Worm (Caenorhabditis elegans) whole organism, L1 larva: ENCODE measurements around the gene srlf-11.

Source experiments
- C04F5.9 ChIP-seq: sonication (generic microtip); optimal IDR thresholded peaks from 2 replicates; lab custom pipeline; 2016; ENCODE audit warnings: missing genetic modification characterization, missing compliant biosample characterization
- C16A3.4 ChIP-seq: fragments of 150-350 bp; optimal IDR thresholded peaks from 2 replicates; lab custom pipeline; 2014; ENCODE audit warnings: missing biosample characterization, missing genetic modification characterization
- C34B4.2 ChIP-seq: sonication (generic microtip); optimal IDR thresholded peaks from 2 replicates; lab custom pipeline; 2017; ENCODE audit warnings: mild to moderate bottlenecking, missing genetic modification characterization, missing compliant biosample characterization
- alr-1 ChIP-seq: fragments of 200-800 bp; sonication (Bioruptor generic); optimal IDR thresholded peaks from 2 replicates; lab custom pipeline; 2018; ENCODE audit warnings: borderline replicate concordance, mild to moderate bottlenecking, missing genetic modification characterization, missing compliant biosample characterization
- blmp-1 ChIP-seq: fragments of 150-350 bp; optimal IDR thresholded peaks from 2 replicates; lab custom pipeline; 2014; ENCODE audit warnings: missing biosample characterization, missing genetic modification characterization
- ceh-63 ChIP-seq: fragments of 200-800 bp; sonication (Bioruptor generic); optimal IDR thresholded peaks from 2 replicates; lab custom pipeline; 2018; ENCODE audit warnings: mild to moderate bottlenecking, missing genetic modification characterization, missing compliant biosample characterization
- ceh-8 ChIP-seq: fragments of 200-800 bp; sonication (Bioruptor generic); optimal IDR thresholded peaks from 2 replicates; lab custom pipeline; 2018; ENCODE audit warnings: mild to moderate bottlenecking, missing genetic modification characterization, moderate library complexity, missing compliant biosample characterization
- ceh-82 ChIP-seq, 3 experiments: fragments of 150-350 bp in 1 of 3; sonication (generic microtip) in 2 of 3; optimal IDR thresholded peaks; 2 replicates each; lab custom pipeline; 2014 to 2017; ENCODE audit warnings: missing biosample characterization in 3 of 3, missing genetic modification characterization in 3 of 3
- ces-1 ChIP-seq: fragments of 150-350 bp; optimal IDR thresholded peaks from 2 replicates; lab custom pipeline; 2014; ENCODE audit warnings: missing biosample characterization, missing genetic modification reagents, missing genetic modification characterization
- dpl-1 ChIP-seq, 3 experiments: fragments of 150-350 bp in 2 of 3; sonication (generic microtip) in 1 of 3; optimal IDR thresholded peaks; 2 replicates each; lab custom pipeline; 2014 to 2017; ENCODE audit warnings: missing biosample characterization in 3 of 3, missing genetic modification characterization in 3 of 3, missing genetic modification reagents in 3 of 3
- dsc-1 ChIP-seq: sonication (generic microtip); optimal IDR thresholded peaks from 2 replicates; lab custom pipeline; 2016; ENCODE audit warnings: mild to moderate bottlenecking, missing genetic modification characterization, missing compliant biosample characterization
- efl-3 ChIP-seq: fragments of 200-800 bp; sonication (Bioruptor generic); optimal IDR thresholded peaks from 2 replicates; lab custom pipeline; 2018; ENCODE audit warnings: mild to moderate bottlenecking, missing genetic modification characterization, missing compliant biosample characterization
- egl-13 ChIP-seq: sonication (generic microtip); optimal IDR thresholded peaks from 2 replicates; lab custom pipeline; 2016; ENCODE audit warnings: missing genotype, missing genetic modification reagents, missing genetic modification characterization, missing compliant biosample characterization
- elt-2 ChIP-seq: sonication (generic microtip); optimal IDR thresholded peaks from 2 replicates; lab custom pipeline; 2016; ENCODE audit warnings: missing genetic modification characterization, mild to moderate bottlenecking, inconsistent platforms, missing compliant biosample characterization, missing genetic modification reagents
- fkh-4 ChIP-seq: sonication (generic microtip); optimal IDR thresholded peaks from 2 replicates; lab custom pipeline; 2016; ENCODE audit warnings: missing compliant biosample characterization, missing genetic modification characterization, borderline replicate concordance
- hlh-4 ChIP-seq: sonication (generic microtip); optimal IDR thresholded peaks from 2 replicates; lab custom pipeline; 2016; ENCODE audit warnings: mild to moderate bottlenecking, missing genetic modification characterization, missing compliant biosample characterization
- hpl-2 ChIP-seq: fragments of 150-350 bp; optimal IDR thresholded peaks from 2 replicates; lab custom pipeline; 2014; ENCODE audit warnings: missing biosample characterization, missing genetic modification reagents, missing genetic modification characterization
- irx-1 ChIP-seq: sonication (generic microtip); optimal IDR thresholded peaks from 2 replicates; lab custom pipeline; 2016; ENCODE audit warnings: missing genetic modification characterization, missing compliant biosample characterization
- isw-1 ChIP-seq: fragments of 200-800 bp; sonication (Bioruptor generic); IDR thresholded peaks from 2 replicates; pipeline ENCODE4 v1.3.6; 2022; ENCODE audit warnings: missing genetic modification characterization, missing compliant biosample characterization
- lin-13 ChIP-seq: fragments of 150-350 bp; optimal IDR thresholded peaks from 2 replicates; lab custom pipeline; 2014; ENCODE audit warnings: missing biosample characterization, missing genetic modification reagents, missing genetic modification characterization
- lin-14 ChIP-seq: fragments of 200-800 bp; sonication (Bioruptor generic); optimal IDR thresholded peaks from 2 replicates; lab custom pipeline; 2018; ENCODE audit warnings: mild to moderate bottlenecking, missing genetic modification characterization, moderate library complexity, missing compliant biosample characterization
- lin-15B ChIP-seq: fragments of 150-350 bp; sonication (generic microtip); optimal IDR thresholded peaks from 3 replicates; lab custom pipeline; 2014; ENCODE audit warnings: missing biosample characterization, missing genetic modification characterization
- lin-35 ChIP-seq, 2 experiments: fragments of 150-350 bp; optimal IDR thresholded peaks; 2 replicates each; lab custom pipeline; 2014; ENCODE audit warnings: missing biosample characterization in 2 of 2, missing genetic modification characterization in 2 of 2, missing genetic modification reagents in 2 of 2
- lin-39 ChIP-seq: fragments of 150-350 bp; optimal IDR thresholded peaks from 2 replicates; lab custom pipeline; 2014; ENCODE audit warnings: missing biosample characterization, missing genetic modification reagents, missing genetic modification characterization
- lir-3 ChIP-seq: sonication (generic microtip); optimal IDR thresholded peaks from 2 replicates; lab custom pipeline; 2016; ENCODE audit warnings: mild to moderate bottlenecking, missing genetic modification characterization, moderate library complexity, missing compliant biosample characterization; ENCODE audit not compliant: poor library complexity
- mdl-1 ChIP-seq, 2 experiments: fragments of 150-350 bp; optimal IDR thresholded peaks; 2 replicates each; lab custom pipeline; 2014 to 2017; ENCODE audit warnings: missing biosample characterization in 2 of 2, missing genetic modification characterization in 2 of 2, inconsistent platforms in 1 of 2
- mef-2 ChIP-seq: fragments of 150-350 bp; optimal IDR thresholded peaks from 2 replicates; lab custom pipeline; 2014; ENCODE audit warnings: missing biosample characterization, missing genetic modification characterization
- nhr-11 ChIP-seq: fragments of 150-350 bp; optimal IDR thresholded peaks from 2 replicates; lab custom pipeline; 2014; ENCODE audit warnings: missing biosample characterization, missing genetic modification characterization
- nhr-28 ChIP-seq: fragments of 150-350 bp; optimal IDR thresholded peaks from 2 replicates; lab custom pipeline; 2014; ENCODE audit warnings: missing biosample characterization, missing genetic modification characterization
- nhr-47 ChIP-seq: sonication (generic microtip); optimal IDR thresholded peaks from 2 replicates; lab custom pipeline; 2016; ENCODE audit warnings: mild to moderate bottlenecking, missing genetic modification characterization, moderate library complexity, missing compliant biosample characterization
- nhr-71 ChIP-seq: sonication (generic microtip); optimal IDR thresholded peaks from 2 replicates; lab custom pipeline; 2016; ENCODE audit warnings: mild to moderate bottlenecking, missing genetic modification characterization, moderate library complexity, missing compliant biosample characterization
- nhr-76 ChIP-seq: sonication (generic microtip); optimal IDR thresholded peaks from 2 replicates; lab custom pipeline; 2017; ENCODE audit warnings: missing biosample characterization, missing genetic modification characterization
- nhr-84 ChIP-seq: sonication (generic microtip); optimal IDR thresholded peaks from 2 replicates; lab custom pipeline; 2017; ENCODE audit warnings: missing biosample characterization, missing genetic modification characterization
- nhr-85 ChIP-seq: sonication (generic microtip); peaks from one replicate; lab custom pipeline; 2016; ENCODE audit warnings: missing genetic modification characterization, inconsistent platforms, missing compliant biosample characterization
- nhr-90 ChIP-seq: sonication (generic microtip); optimal IDR thresholded peaks from 2 replicates; lab custom pipeline; 2016; ENCODE audit warnings: mild to moderate bottlenecking, missing genetic modification characterization, missing compliant biosample characterization; ENCODE audit not compliant: poor library complexity
- pag-3 ChIP-seq: sonication (generic microtip); optimal IDR thresholded peaks from 2 replicates; lab custom pipeline; 2017; ENCODE audit warnings: missing genetic modification characterization, mild to moderate bottlenecking, missing compliant biosample characterization, antibody characterized with exemption, borderline replicate concordance; ENCODE audit not compliant: insufficient read depth
- snpc-4 ChIP-seq: fragments of 150-350 bp; optimal IDR thresholded peaks from 2 replicates; lab custom pipeline; 2014; ENCODE audit warnings: missing biosample characterization, missing genetic modification characterization
- snu-23 ChIP-seq: sonication (generic microtip); optimal IDR thresholded peaks from 2 replicates; lab custom pipeline; 2016; ENCODE audit warnings: missing genetic modification characterization, missing compliant biosample characterization
- sox-4 ChIP-seq: sonication (generic microtip); optimal IDR thresholded peaks from 2 replicates; lab custom pipeline; 2016; ENCODE audit warnings: missing genetic modification characterization, missing compliant biosample characterization
- sptf-1 ChIP-seq: fragments of 150-350 bp; optimal IDR thresholded peaks from 2 replicates; lab custom pipeline; 2014; ENCODE audit warnings: missing biosample characterization, missing genetic modification characterization
- sup-37 ChIP-seq: fragments of 200-800 bp; sonication (Bioruptor generic); optimal IDR thresholded peaks from 2 replicates; lab custom pipeline; 2018; ENCODE audit warnings: mild to moderate bottlenecking, missing genetic modification characterization, missing compliant biosample characterization
- swsn-7 ChIP-seq: sonication (generic microtip); optimal IDR thresholded peaks from 2 replicates; lab custom pipeline; 2016; ENCODE audit warnings: missing genetic modification characterization, missing compliant biosample characterization
- tlp-1 ChIP-seq: fragments of 150-350 bp; optimal IDR thresholded peaks from 2 replicates; lab custom pipeline; 2014; ENCODE audit warnings: missing biosample characterization, missing genetic modification characterization
- unc-130 ChIP-seq: fragments of 150-350 bp; optimal IDR thresholded peaks from 2 replicates; lab custom pipeline; 2017; ENCODE audit warnings: missing biosample characterization, missing genetic modification characterization, inconsistent platforms
- unc-62 ChIP-seq: fragments of 150-350 bp; optimal IDR thresholded peaks from 2 replicates; lab custom pipeline; 2014; ENCODE audit warnings: missing biosample characterization, missing genetic modification reagents, missing genetic modification characterization
- unc-86 ChIP-seq: sonication (generic microtip); optimal IDR thresholded peaks from 2 replicates; lab custom pipeline; 2016; ENCODE audit warnings: missing genetic modification characterization, missing compliant biosample characterization
- unc-98 ChIP-seq: fragments of 200-800 bp; sonication (Bioruptor generic); IDR thresholded peaks from 2 replicates; pipeline ENCODE4 v1.3.6; 2022; ENCODE audit warnings: missing genetic modification characterization, missing compliant biosample characterization
- vab-15 ChIP-seq: sonication (generic microtip); optimal IDR thresholded peaks from 2 replicates; lab custom pipeline; 2017; ENCODE audit warnings: missing genotype, mild to moderate bottlenecking, missing genetic modification characterization, missing compliant biosample characterization
- xbp-1 ChIP-seq: sonication (generic microtip); optimal IDR thresholded peaks from 2 replicates; lab custom pipeline; 2016; ENCODE audit warnings: missing genetic modification characterization, missing compliant biosample characterization
- zag-1 ChIP-seq: fragments of 150-350 bp; optimal IDR thresholded peaks from 2 replicates; lab custom pipeline; 2014; ENCODE audit warnings: missing biosample characterization, missing genetic modification characterization
- zip-4 ChIP-seq: fragments of 200-800 bp; sonication (Bioruptor generic); optimal IDR thresholded peaks from 2 replicates; lab custom pipeline; 2018; ENCODE audit warnings: mild to moderate bottlenecking, missing genetic modification characterization, moderate library complexity, missing compliant biosample characterization

Gene srlf-11

ce11 chrIV:10885915-10886314 is at the start of gene srlf-11:
TSS of gene srlf-11 (minus strand) at chrIV:10886015.
- TF ChIP-seq alr-1 (no peak), unc-98 (no peak), unc-62 (GFP tag; lab: Kevin White, UChicago) (no peak), efl-3 (GFP tag; lab: Kevin White, UChicago) (no peak), lin-39 (no peak), nhr-84 (no peak)

- TF ChIP-seq fkh-4 = peak; percentile 88
- TF ChIP-seq lin-35 (GFP tag; optimal IDR thresholded peaks at IDR 0.05; lab: Kevin White, UChicago) = peak; percentile 79 to 86
- TF ChIP-seq ces-1 (GFP tag; lab: Kevin White, UChicago) = no peak
- TF ChIP-seq vab-15 (tag; lab: Kevin White, UChicago) = peak; percentile 80
- peak in 1 of 2 experiments; percentile 96 for TF ChIP-seq mdl-1 (tag; optimal IDR thresholded peaks at IDR 0.05; lab: Kevin White, UChicago)
- no peak for TF ChIP-seq lin-15B
- peak; percentile 30 for TF ChIP-seq hpl-2 (GFP tag; lab: Kevin White, UChicago)
- TF ChIP-seq ceh-82 (tag; optimal IDR thresholded peaks at IDR 0.05; lab: Kevin White, UChicago) = peak; percentile 47 to 84 (median 66)
- TF ChIP-seq snu-23 (GFP tag; lab: Kevin White, UChicago) = peak; percentile 96
- peak; percentile 91 for TF ChIP-seq xbp-1 (tag; lab: Kevin White, UChicago)
- no peak for TF ChIP-seq ceh-63 (GFP tag; lab: Kevin White, UChicago)
- TF ChIP-seq C34B4.2 (tag; lab: Kevin White, UChicago) = no peak
- no peak for TF ChIP-seq pag-3 (tag; lab: Kevin White, UChicago)
- no peak for TF ChIP-seq nhr-76
- peak; percentile 88 for TF ChIP-seq lin-39
- TF ChIP-seq dsc-1 = peak; percentile 99
- peak; percentile 77 for TF ChIP-seq blmp-1 (tag; lab: Kevin White, UChicago)
- TF ChIP-seq zag-1 (tag; lab: Kevin White, UChicago) = no peak
- peak; percentile 78 for TF ChIP-seq sox-4 (tag; lab: Kevin White, UChicago)
- TF ChIP-seq C04F5.9 (tag; lab: Kevin White, UChicago) = peak; percentile 60
- peak; percentile 90 for TF ChIP-seq nhr-11 (tag; lab: Kevin White, UChicago)
- peak; percentile 65 for TF ChIP-seq unc-130 (tag; lab: Kevin White, UChicago)
- peak; percentile 91 for TF ChIP-seq lin-13 (GFP tag; lab: Kevin White, UChicago)
- peak; percentile 76 for TF ChIP-seq irx-1 (tag; lab: Kevin White, UChicago)
- no peak for TF ChIP-seq sptf-1 (tag; lab: Kevin White, UChicago)
- peak; percentile 51 for TF ChIP-seq zip-4 (GFP tag; lab: Kevin White, UChicago)
- no peak for TF ChIP-seq sup-37 (GFP tag; lab: Kevin White, UChicago)
- peak; percentile 77 for TF ChIP-seq C16A3.4 (tag; lab: Kevin White, UChicago)
- no peak for TF ChIP-seq tlp-1 (tag; lab: Kevin White, UChicago)
- TF ChIP-seq elt-2 = peak; percentile 50
- TF ChIP-seq lin-14 (GFP tag; lab: Kevin White, UChicago) = peak; percentile 99
- peak; percentile 43 for TF ChIP-seq snpc-4
- TF ChIP-seq nhr-28 (tag; lab: Kevin White, UChicago) = no peak
- TF ChIP-seq efl-3 (GFP tag; lab: Kevin White, UChicago) = no peak
- TF ChIP-seq unc-86 = peak; percentile 96
- peak; percentile 71 for TF ChIP-seq isw-1
- TF ChIP-seq hlh-4 (tag; lab: Kevin White, UChicago) = no peak
- peak; percentile 98 for TF ChIP-seq nhr-71 (tag; lab: Kevin White, UChicago)
- peak; percentile 83 for TF ChIP-seq egl-13 (tag; lab: Kevin White, UChicago)
- TF ChIP-seq nhr-90 = no peak
- TF ChIP-seq dpl-1 (GFP tag; optimal IDR thresholded peaks at IDR 0.05; lab: Kevin White, UChicago) = peak; percentile 62 to 68 (median 64)
- no peak for TF ChIP-seq unc-62 (GFP tag; lab: Kevin White, UChicago)
- TF ChIP-seq nhr-85 (tag; lab: Kevin White, UChicago) = peak; percentile 93
- TF ChIP-seq mef-2 (tag; lab: Kevin White, UChicago) = peak; percentile 85
- TF ChIP-seq swsn-7 (tag; lab: Kevin White, UChicago) = peak; percentile 93
- TF ChIP-seq lir-3 (tag; lab: Kevin White, UChicago) = peak; percentile 85
- peak; percentile 93 for TF ChIP-seq nhr-47 (tag; lab: Kevin White, UChicago)
- TF ChIP-seq ceh-8 (GFP tag; lab: Kevin White, UChicago) = peak; percentile 87
Measured at ce11 chrIV:10935336-10935735, 49.5 kb upstream of the srlf-11 start.
